Worm (Caenorhabditis elegans): Measurements from ENCODE around the gene srh-46.
A peak's percentile ranks its signal among the peaks of the same experiment; 100 is the strongest.
"Not testable (repeated sequence)": the region's sequence is repeated elsewhere in the genome, so short reads cannot be mapped to it uniquely, and the experiment has no call there.

The srh-46 gene

DNA sequence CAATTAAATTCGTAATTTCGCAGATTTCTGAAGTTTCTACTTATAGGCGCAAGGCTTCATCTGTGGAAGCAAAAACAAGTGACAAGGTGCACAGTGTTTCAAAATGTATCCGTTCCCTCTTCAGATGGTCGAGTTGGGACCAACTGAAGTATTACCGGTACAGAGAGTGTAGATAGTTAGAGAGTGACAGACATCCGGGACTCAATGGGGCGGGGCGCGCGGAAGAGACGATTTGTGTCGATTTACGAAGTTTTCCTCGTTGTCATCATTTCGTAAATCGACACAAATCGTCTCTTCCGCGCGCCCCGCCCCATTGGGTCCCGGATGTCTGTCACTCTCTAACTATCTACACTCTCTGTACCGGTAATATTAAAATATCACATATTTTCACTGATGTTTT lies 16.6 kb downstream of the srh-46 start, which contains the start of gene C03E10.3:
C03E10.3 (plus strand) TSS at position 301 of the 400 bp plus-strand sequence.
- TF ChIP-seq nhr-10, elt-3, unc-39 (tag; optimal IDR thresholded peaks at IDR 0.05): not testable (repeated sequence)

DNA sequence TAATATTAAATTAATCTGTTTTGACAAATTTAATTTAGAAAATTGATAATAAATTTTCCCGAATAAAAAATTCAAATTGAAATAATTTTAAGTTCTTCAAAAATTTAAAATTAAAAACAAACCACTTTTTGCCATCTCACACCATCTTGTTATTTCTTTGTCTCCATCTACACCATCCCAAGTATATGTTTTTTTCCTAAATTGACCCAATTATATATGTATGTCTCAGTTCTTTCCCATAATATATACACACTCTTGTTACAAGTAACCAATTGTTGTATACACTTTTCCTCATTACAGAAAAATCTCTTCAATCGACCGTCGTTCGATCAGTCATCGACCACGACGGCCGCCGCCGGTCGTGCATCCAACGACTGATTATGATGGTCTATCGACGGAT lies 20.4 kb downstream of the srh-46 start, which contains the start of gene gly-20:
gly-20 (plus strand) TSS at position 301 of the 400 bp plus-strand sequence.
- no peak for TF ChIP-seq ztf-11 (tag; optimal IDR thresholded peaks at IDR 0.05)

- TF ChIP-seq elt-3 (tag; optimal IDR thresholded peaks at IDR 0.05) (no peak), snpc-4 (tag; optimal IDR thresholded peaks at IDR 0.05) (no peak), R02D3.7 (tag; optimal IDR thresholded peaks at IDR 0.05) (no peak), Y55F3AM.14 (GFP tag; optimal IDR thresholded peaks at IDR 0.05) (no peak), lin-39 (tag; optimal IDR thresholded peaks at IDR 0.05) (no peak), skn-1 (tag; optimal IDR thresholded peaks at IDR 0.05) (no peak), fos-1 (tag; optimal IDR thresholded peaks at IDR 0.05) (no peak), nhr-129 (tag; optimal IDR thresholded peaks at IDR 0.05) (no peak), ama-1 (optimal IDR thresholded peaks at IDR 0.05) (no peak), ceh-82 (tag; optimal IDR thresholded peaks at IDR 0.05) (no peak), zag-1 (tag; optimal IDR thresholded peaks at IDR 0.05) (no peak), lsy-2 (tag; optimal IDR thresholded peaks at IDR 0.05) (peak in 1 of 2 experiments; percentile 25), sma-9 (GFP tag; optimal IDR thresholded peaks at IDR 0.05) (peak; percentile 30), sma-9 (tag; optimal IDR thresholded peaks at IDR 0.05) (no peak), egl-27 (tag; optimal IDR thresholded peaks at IDR 0.05) (no peak), mdl-1 (tag; optimal IDR thresholded peaks at IDR 0.05) (no peak), ztf-4 (tag; optimal IDR thresholded peaks at IDR 0.05) (no peak), nhr-23 (tag; optimal IDR thresholded peaks at IDR 0.05) (no peak), gmeb-1 (tag; optimal IDR thresholded peaks at IDR 0.05) (no peak), ceh-16 (tag; optimal IDR thresholded peaks at IDR 0.05) (no peak), nhr-77 (tag; optimal IDR thresholded peaks at IDR 0.05) (no peak), F13H6.1 (tag; optimal IDR thresholded peaks at IDR 0.05) (no peak), alr-1 (tag; optimal IDR thresholded peaks at IDR 0.05) (no peak), C34F6.9 (tag; optimal IDR thresholded peaks at IDR 0.05) (peak; percentile 26), blmp-1 (tag; optimal IDR thresholded peaks at IDR 0.05; ENCODE audit: insufficient read depth) (no peak), nhr-11 (tag; optimal IDR thresholded peaks at IDR 0.05) (no peak), peb-1 (tag; optimal IDR thresholded peaks at IDR 0.05) (no peak), elt-1 (tag; optimal IDR thresholded peaks at IDR 0.05) (no peak), dmd-4 (tag; optimal IDR thresholded peaks at IDR 0.05) (no peak), crh-2 (tag; optimal IDR thresholded peaks at IDR 0.05) (no peak), nhr-25 (tag; optimal IDR thresholded peaks at IDR 0.05) (no peak), mbf-1 (tag; optimal IDR thresholded peaks at IDR 0.05) (no peak), nhr-21 (tag; optimal IDR thresholded peaks at IDR 0.05) (peak; percentile 5), unc-55 (GFP tag; optimal IDR thresholded peaks at IDR 0.05) (peak; percentile 11), lin-11 (tag; optimal IDR thresholded peaks at IDR 0.05) (no peak), ztf-11 (tag; optimal IDR thresholded peaks at IDR 0.05) (no peak), ztf-1 (GFP tag; conservative IDR thresholded peaks at IDR 0.05) (no peak), sma-3 (GFP tag; optimal IDR thresholded peaks at IDR 0.05) (no peak), aly-2 (tag; optimal IDR thresholded peaks at IDR 0.05) (no peak), nhr-10 (tag; optimal IDR thresholded peaks at IDR 0.05) (no peak)
Observed at ce11 chrV:11281414-11282209, 21.1 kb downstream of the srh-46 start.

Data from whole organism, L2 larva.